Fruit fly (Drosophila melanogaster) whole organism, embryonic: Measurements from ENCODE around the gene Syx4.

Source experiments
- Antp ChIP-seq: fragments of 200-800 bp; sonication (Bioruptor generic); optimal IDR thresholded peaks from 3 replicates; lab custom pipeline; 2016; ENCODE audit warnings: missing biosample characterization, missing genetic modification characterization
- CG10209 ChIP-seq: fragments of 200-800 bp; sonication (Bioruptor generic); optimal IDR thresholded peaks from 3 replicates; lab custom pipeline; 2017; ENCODE audit warnings: missing biosample characterization, mild to moderate bottlenecking, missing genetic modification characterization, missing genetic modification reagents
- CG10274 ChIP-seq: fragments of 200-800 bp; sonication (Bioruptor generic); optimal IDR thresholded peaks from 3 replicates; lab custom pipeline; 2017; ENCODE audit warnings: missing biosample characterization, mild to moderate bottlenecking, missing genetic modification characterization
- CG10979 ChIP-seq: fragments of 200-800 bp; sonication (Bioruptor generic); optimal IDR thresholded peaks from 2 replicates; lab custom pipeline; 2018; ENCODE audit warnings: missing biosample characterization, mild to moderate bottlenecking, missing genetic modification characterization, moderate library complexity
- CG14441 ChIP-seq: fragments of 200-800 bp; sonication (Bioruptor generic); IDR thresholded peaks from 2 replicates; pipeline ENCODE4 v1.3.6; 2022; ENCODE audit warnings: missing biosample characterization, missing genetic modification characterization
- CG14667 ChIP-seq: fragments of 200-800 bp; sonication (Bioruptor generic); IDR thresholded peaks from 2 replicates; pipeline ENCODE4 v1.3.6; 2022; ENCODE audit warnings: missing biosample characterization, missing genetic modification characterization
- CG1529 ChIP-seq: fragments of 200-800 bp; sonication (Bioruptor generic); optimal IDR thresholded peaks from 3 replicates; lab custom pipeline; 2018; ENCODE audit warnings: missing biosample characterization, missing genetic modification characterization
- CG15514 ChIP-seq: fragments of 200-800 bp; sonication (Bioruptor generic); optimal IDR thresholded peaks from 3 replicates; lab custom pipeline; 2017; ENCODE audit warnings: missing biosample characterization, missing genetic modification characterization, mild to moderate bottlenecking, moderate library complexity, missing genetic modification reagents
- CG1603 ChIP-seq: fragments of 200-800 bp; sonication (Bioruptor generic); optimal IDR thresholded peaks from 2 replicates; lab custom pipeline; 2019; ENCODE audit warnings: missing biosample characterization, mild to moderate bottlenecking, missing genetic modification characterization, moderate library complexity
- CG17612 ChIP-seq: fragments of 200-800 bp; sonication (Bioruptor generic); IDR thresholded peaks from 2 replicates; pipeline ENCODE4 v1.3.6; 2022; ENCODE audit warnings: missing biosample characterization, missing genetic modification characterization
- CG1792 ChIP-seq: fragments of 200-800 bp; sonication (Bioruptor generic); optimal IDR thresholded peaks from 2 replicates; lab custom pipeline; 2016; ENCODE audit warnings: missing biosample characterization, missing genetic modification characterization
- CG31224 ChIP-seq: fragments of 200-800 bp; sonication (Bioruptor generic); IDR thresholded peaks from 2 replicates; pipeline ENCODE4 v1.3.6; 2022; ENCODE audit warnings: missing biosample characterization, missing genetic modification characterization
- CG33213 ChIP-seq: fragments of 200-800 bp; sonication (Bioruptor generic); optimal IDR thresholded peaks from 3 replicates; lab custom pipeline; 2016; ENCODE audit warnings: missing biosample characterization, missing genetic modification characterization
- CG33557 ChIP-seq: fragments of 200-800 bp; sonication (Bioruptor generic); optimal IDR thresholded peaks from 2 replicates; lab custom pipeline; 2019; ENCODE audit warnings: missing biosample characterization, mild to moderate bottlenecking, missing genetic modification characterization, moderate library complexity
- CG4617 ChIP-seq: fragments of 200-800 bp; sonication (Bioruptor generic); optimal IDR thresholded peaks from 3 replicates; lab custom pipeline; 2016; ENCODE audit warnings: missing biosample characterization, missing genetic modification characterization, borderline replicate concordance
- CG8290 ChIP-seq, 3 experiments: fragments of 200-800 bp; sonication (Bioruptor generic); optimal IDR thresholded peaks; 2 replicates each; lab custom pipeline; 2016 to 2019; ENCODE audit warnings: missing biosample characterization in 3 of 3, missing genetic modification characterization in 3 of 3, mild to moderate bottlenecking in 2 of 3, moderate library complexity in 1 of 3
- Doc3 ChIP-seq: fragments of 200-800 bp; sonication (Bioruptor generic); IDR thresholded peaks from 3 replicates; pipeline ENCODE4 v1.3.6; 2022; ENCODE audit warnings: missing biosample characterization, missing genetic modification characterization; ENCODE audit not compliant: partially characterized antibody
- Drgx ChIP-seq: fragments of 200-800 bp; sonication (Bioruptor generic); IDR thresholded peaks from 2 replicates; pipeline ENCODE4 v1.3.6; 2022; ENCODE audit warnings: missing biosample characterization, missing genetic modification characterization
- E2f2 ChIP-seq: fragments of 200-800 bp; sonication (Bioruptor generic); IDR thresholded peaks from 2 replicates; pipeline ENCODE4 v1.3.6; 2022; ENCODE audit warnings: missing biosample characterization, missing genetic modification characterization
- H15 ChIP-seq: fragments of 200-800 bp; sonication (Bioruptor generic); IDR thresholded peaks from 3 replicates; pipeline ENCODE4 v1.3.6; 2022; ENCODE audit warnings: missing biosample characterization, missing genetic modification characterization
- Hr51 ChIP-seq, 2 experiments: fragments of 200-800 bp; sonication (Bioruptor generic); optimal IDR thresholded peaks; 2 replicates in 1 of 2; 3 replicates in 1 of 2; lab custom pipeline; 2016 to 2018; ENCODE audit warnings: missing biosample characterization in 2 of 2, missing genetic modification characterization in 2 of 2, mild to moderate bottlenecking in 1 of 2, moderate library complexity in 1 of 2
- Nf-YA ChIP-seq: fragments of 200-800 bp; sonication (Bioruptor generic); IDR thresholded peaks from 2 replicates; pipeline ENCODE4 v1.3.6; 2022; ENCODE audit warnings: missing biosample characterization, missing genetic modification characterization
- Nf-YB ChIP-seq: fragments of 200-800 bp; sonication (Bioruptor generic); optimal IDR thresholded peaks from 3 replicates; lab custom pipeline; 2019; ENCODE audit warnings: missing biosample characterization, mild to moderate bottlenecking, missing genetic modification characterization, moderate library complexity
- Pdp1 ChIP-seq, 2 experiments: fragments of 200-800 bp; sonication (Bioruptor generic); optimal IDR thresholded peaks; 3 replicates each; lab custom pipeline; 2016; ENCODE audit warnings: missing biosample characterization in 2 of 2, missing genetic modification characterization in 2 of 2, mild to moderate bottlenecking in 1 of 2, moderate library complexity in 1 of 2
- Rfx ChIP-seq: fragments of 200-800 bp; sonication (Bioruptor generic); IDR thresholded peaks from 2 replicates; pipeline ENCODE4 v1.3.6; 2022; ENCODE audit warnings: missing biosample characterization, missing genetic modification characterization
- Stat92E ChIP-seq, 3 experiments: fragments of >200 bp in 2 of 3; fragments of 200-800 bp in 1 of 3; sonication (Bioruptor generic) in 1 of 3; optimal IDR thresholded peaks; 2 replicates each; lab custom pipeline; 2017 to 2019; ENCODE audit warnings: missing biosample characterization in 3 of 3, missing genetic modification characterization in 3 of 3, mild to moderate bottlenecking in 1 of 3, moderate library complexity in 1 of 3
- amos ChIP-seq: fragments of 200-800 bp; sonication (Bioruptor generic); IDR thresholded peaks from 2 replicates; pipeline ENCODE4 v1.3.6; 2022; ENCODE audit warnings: missing biosample characterization, missing genetic modification characterization; ENCODE audit not compliant: partially characterized antibody
- crc ChIP-seq: fragments of 200-800 bp; sonication (Bioruptor generic); optimal IDR thresholded peaks from 2 replicates; lab custom pipeline; 2016; ENCODE audit warnings: missing biosample characterization, missing genetic modification characterization
- crp ChIP-seq, 2 experiments: fragments of 200-800 bp; sonication (Bioruptor generic); optimal IDR thresholded peaks; 2 replicates in 1 of 2; 3 replicates in 1 of 2; lab custom pipeline; 2017; ENCODE audit warnings: missing biosample characterization in 2 of 2, missing genetic modification characterization in 2 of 2, mild to moderate bottlenecking in 1 of 2, moderate library complexity in 1 of 2
- danr ChIP-seq: fragments of 200-800 bp; sonication (Bioruptor generic); IDR thresholded peaks from 2 replicates; pipeline ENCODE4 v1.3.6; 2022; ENCODE audit warnings: missing biosample characterization, missing genetic modification characterization
- dimm ChIP-seq: fragments of 200-800 bp; sonication (Bioruptor generic); IDR thresholded peaks from 2 replicates; pipeline ENCODE4 v1.3.6; 2022; ENCODE audit warnings: missing biosample characterization, missing genetic modification characterization
- disco-r ChIP-seq: fragments of 200-800 bp; sonication (Bioruptor generic); optimal IDR thresholded peaks from 2 replicates; lab custom pipeline; 2016; ENCODE audit warnings: missing biosample characterization, missing genetic modification characterization
- dm ChIP-seq: fragments of 200-800 bp; sonication (Bioruptor generic); optimal IDR thresholded peaks from 3 replicates; lab custom pipeline; 2016; ENCODE audit warnings: missing biosample characterization, missing genetic modification characterization
- dmrt11E ChIP-seq: fragments of 200-800 bp; sonication (Bioruptor generic); optimal IDR thresholded peaks from 3 replicates; lab custom pipeline; 2018; ENCODE audit warnings: missing biosample characterization, mild to moderate bottlenecking, missing genetic modification characterization, moderate library complexity
- dmrt99B ChIP-seq: fragments of 200-800 bp; sonication (Bioruptor generic); optimal IDR thresholded peaks from 2 replicates; lab custom pipeline; 2018; ENCODE audit warnings: missing biosample characterization, mild to moderate bottlenecking, missing genetic modification characterization, moderate library complexity
- eve ChIP-seq, 2 experiments: fragments of >200 bp; optimal IDR thresholded peaks; 2 replicates each; lab custom pipeline; 2017; ENCODE audit warnings: missing biosample characterization in 2 of 2, missing genetic modification characterization in 2 of 2
- gcm2 ChIP-seq: fragments of 200-800 bp; sonication (Bioruptor generic); optimal IDR thresholded peaks from 2 replicates; lab custom pipeline; 2016; ENCODE audit warnings: missing biosample characterization, missing genetic modification characterization
- grn ChIP-seq: fragments of 200-800 bp; sonication (Bioruptor generic); optimal IDR thresholded peaks from 3 replicates; lab custom pipeline; 2017; ENCODE audit warnings: missing biosample characterization, missing genetic modification characterization
- hb ChIP-seq: fragments of 200-800 bp; sonication (Bioruptor generic); IDR thresholded peaks from 3 replicates; pipeline ENCODE4 v1.3.6; 2022; ENCODE audit warnings: missing biosample characterization, missing genetic modification characterization; ENCODE audit not compliant: partially characterized antibody
- insv ChIP-seq, 2 experiments: fragments of 200-800 bp; sonication (Bioruptor generic); optimal IDR thresholded peaks; 3 replicates each; lab custom pipeline; 2016 to 2018; ENCODE audit warnings: missing biosample characterization in 2 of 2, missing genetic modification characterization in 2 of 2
- jing ChIP-seq: fragments of 200-800 bp; sonication (Bioruptor generic); optimal IDR thresholded peaks from 2 replicates; lab custom pipeline; 2018; ENCODE audit warnings: missing biosample characterization, mild to moderate bottlenecking, missing genetic modification characterization
- pros ChIP-seq: fragments of 200-800 bp; sonication (Bioruptor generic); optimal IDR thresholded peaks from 3 replicates; lab custom pipeline; 2019; ENCODE audit warnings: missing biosample characterization, mild to moderate bottlenecking, missing genetic modification characterization, moderate library complexity
- slou ChIP-seq: fragments of 200-800 bp; sonication (Bioruptor generic); optimal IDR thresholded peaks from 3 replicates; lab custom pipeline; 2016; ENCODE audit warnings: missing biosample characterization, missing genetic modification characterization
- tin ChIP-seq: fragments of 200-800 bp; sonication (Bioruptor generic); optimal IDR thresholded peaks from 3 replicates; lab custom pipeline; 2016; ENCODE audit warnings: missing biosample characterization, missing genetic modification characterization
- tna ChIP-seq: fragments of 200-800 bp; sonication (Bioruptor generic); IDR thresholded peaks from 2 replicates; pipeline ENCODE4 v1.3.6; 2022; ENCODE audit warnings: missing biosample characterization, missing genetic modification characterization; ENCODE audit not compliant: partially characterized antibody
- toy ChIP-seq: fragments of 200-800 bp; sonication (Bioruptor generic); IDR thresholded peaks from 2 replicates; pipeline ENCODE4 v1.3.6; 2022; ENCODE audit warnings: missing biosample characterization, missing genetic modification characterization
- ttk ChIP-seq: fragments of 200-800 bp; sonication (Bioruptor generic); IDR thresholded peaks from 2 replicates; pipeline ENCODE4 v2.1.2; 2022; ENCODE audit warnings: missing biosample characterization, missing genetic modification characterization
- zen ChIP-seq: fragments of 200-800 bp; sonication (Bioruptor generic); optimal IDR thresholded peaks from 3 replicates; lab custom pipeline; 2018; ENCODE audit warnings: missing biosample characterization, mild to moderate bottlenecking, missing genetic modification characterization, moderate library complexity

Gene Syx4

DNA sequence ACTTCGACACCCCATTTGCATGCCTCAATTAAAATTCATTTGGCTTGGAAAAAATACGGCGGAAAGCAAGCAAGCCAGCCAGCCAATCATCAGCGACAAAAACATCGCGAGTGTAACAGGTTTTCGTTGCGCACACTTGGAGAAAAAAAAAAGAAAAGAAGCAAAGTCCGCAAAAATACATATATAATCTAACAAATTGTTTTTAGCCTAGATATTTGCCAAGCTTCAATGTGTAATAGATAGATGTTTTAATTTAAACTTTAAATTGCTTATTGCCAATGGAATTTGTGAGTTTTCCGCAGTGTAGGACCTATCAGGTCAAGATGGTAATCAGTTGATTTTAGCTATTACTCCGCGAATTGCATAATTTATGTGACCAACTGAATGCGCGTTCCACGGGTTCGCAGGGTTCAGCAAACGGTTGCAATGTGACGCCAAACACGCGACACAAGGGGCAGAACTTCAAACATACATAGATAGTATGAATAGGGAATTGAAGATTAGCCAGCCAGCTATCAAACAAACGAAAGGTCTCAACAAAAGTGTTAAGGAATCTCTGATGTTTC is 42.8 kb upstream of the Syx4 start (continued):
- TF ChIP-seq Antp (GFP tag; lab: Kevin White, UChicago) (peak; percentile 82), Drgx (GFP tag; lab: Robert Waterston, UW) (peak; percentile 97), dimm (GFP tag; lab: Robert Waterston, UW) (peak; percentile 77), jing (peak; percentile 71), toy (GFP tag; lab: Robert Waterston, UW) (peak; percentile 68), CG33213 (GFP tag; lab: Kevin White, UChicago) (peak; percentile 88), insv (GFP tag; optimal IDR thresholded peaks at IDR 0.05; lab: Kevin White, UChicago) (no peak), hb (GFP tag; lab: Robert Waterston, UW) (no peak), CG14667 (GFP tag; lab: Robert Waterston, UW) (peak; percentile 84), CG8290 (GFP tag; optimal IDR thresholded peaks at IDR 0.05; lab: Kevin White, UChicago) (peak; percentile 55), CG8290 (tag; optimal IDR thresholded peaks at IDR 0.05; lab: Kevin White, UChicago) (peak in 1 of 2 experiments; percentile 84), dmrt99B (tag; lab: Kevin White, UChicago) (peak; percentile 94), dm (GFP tag; lab: Kevin White, UChicago) (peak; percentile 66), ttk (GFP tag; lab: Robert Waterston, UW) (peak; percentile 94), zen (tag; lab: Kevin White, UChicago) (peak; percentile 80), CG10274 (GFP tag; lab: Kevin White, UChicago) (peak; percentile 73), tin (GFP tag; lab: Kevin White, UChicago) (peak; percentile 88), CG17612 (peak; percentile 86), dmrt11E (tag; lab: Kevin White, UChicago) (peak; percentile 39), Hr51 (GFP tag; optimal IDR thresholded peaks at IDR 0.05; lab: Kevin White, UChicago) (peak; percentile 81 to 90), CG15514 (GFP tag; lab: Kevin White, UChicago) (peak; percentile 83), grn (peak; percentile 72), Stat92E (GFP tag; optimal IDR thresholded peaks at IDR 0.05; lab: Kevin White, UChicago) (no peak), slou (peak; percentile 76), CG10209 (GFP tag; lab: Kevin White, UChicago) (peak; percentile 87), CG14441 (GFP tag; lab: Robert Waterston, UW) (peak; percentile 96), tna (no peak), disco-r (peak; percentile 83), Doc3 (GFP tag; lab: Robert Waterston, UW) (no peak), CG1792 (GFP tag; lab: Kevin White, UChicago) (peak; percentile 79), CG4617 (GFP tag; lab: Kevin White, UChicago) (peak; percentile 54), Rfx (peak; percentile 97), E2f2 (GFP tag; lab: Robert Waterston, UW) (peak; percentile 67), crp (GFP tag; optimal IDR thresholded peaks at IDR 0.05; lab: Kevin White, UChicago) (peak in 1 of 2 experiments; percentile 18), Nf-YB (peak; percentile 76), CG31224 (GFP tag; lab: Robert Waterston, UW) (peak; percentile 87), Nf-YA (GFP tag; lab: Robert Waterston, UW) (peak; percentile 86), gcm2 (GFP tag; lab: Kevin White, UChicago) (peak; percentile 71), pros (GFP tag; lab: Kevin White, UChicago) (no peak), CG1529 (GFP tag; lab: Kevin White, UChicago) (peak; percentile 50), eve (GFP tag; optimal IDR thresholded peaks at IDR 0.05; lab: Kevin White, UChicago) (peak in 1 of 2 experiments; percentile 88), H15 (peak; percentile 90), crc (GFP tag; lab: Kevin White, UChicago) (peak; percentile 81), Pdp1 (GFP tag; optimal IDR thresholded peaks at IDR 0.05; lab: Kevin White, UChicago) (peak; percentile 91 to 92), CG1603 (tag; lab: Kevin White, UChicago) (peak; percentile 81), CG10979 (tag; lab: Kevin White, UChicago) (peak; percentile 78), amos (GFP tag; lab: Robert Waterston, UW) (no peak), danr (peak; percentile 83), CG33557 (GFP tag; lab: Kevin White, UChicago) (no peak)
